Worm (Caenorhabditis elegans): ENCODE data around the gene Y56A3A.31.

DNA sequence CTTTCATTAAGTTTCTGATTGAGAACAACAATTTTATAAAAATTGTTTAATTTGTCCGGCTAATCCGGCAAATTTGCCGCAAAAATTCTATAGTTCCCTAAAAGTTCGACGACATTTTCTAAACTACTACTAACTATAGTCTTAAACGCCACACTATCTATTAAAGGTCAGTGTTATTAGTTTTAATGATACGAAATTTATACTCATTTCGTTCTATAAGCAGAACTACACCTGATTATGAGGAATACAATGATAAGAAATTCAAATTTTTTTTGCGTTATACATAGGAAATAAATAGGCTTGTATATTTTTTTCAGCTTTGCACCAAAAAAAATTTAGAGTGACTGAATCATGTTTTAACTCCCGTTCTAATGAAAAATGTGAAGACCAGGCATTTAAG lies 25.8 kb upstream of the Y56A3A.31 start:
- TF ChIP-seq pha-4 (tag; optimal IDR thresholded peaks at IDR 0.05) (no peak), nhr-28 (tag; optimal IDR thresholded peaks at IDR 0.05) (no peak), mab-5 (tag; optimal IDR thresholded peaks at IDR 0.05) (no peak), lin-13 (tag; optimal IDR thresholded peaks at IDR 0.05) (no peak), nhr-76 (tag; optimal IDR thresholded peaks at IDR 0.05) (no peak), unc-39 (tag; optimal IDR thresholded peaks at IDR 0.05) (no peak), nhr-237 (tag; optimal IDR thresholded peaks at IDR 0.05) (no peak), elt-3 (tag; optimal IDR thresholded peaks at IDR 0.05) (no peak)
